Fruit fly (Drosophila melanogaster) whole organism, pupa: Measurements from ENCODE around the gene Cubn2.

Experiments
- CG10348 ChIP-seq: fragments of 200-800 bp; sonication (Bioruptor generic); IDR thresholded peaks from 2 replicates; pipeline ENCODE4 v1.3.6; 2022; ENCODE audit warnings: missing biosample characterization, missing genetic modification characterization
- CG12605 ChIP-seq: fragments of 200-800 bp; sonication (Bioruptor generic); IDR thresholded peaks from 2 replicates; pipeline ENCODE4 v1.3.6; 2022; ENCODE audit warnings: missing biosample characterization, missing genetic modification characterization
- CG13204 ChIP-seq: fragments of 200-800 bp; sonication (Bioruptor generic); optimal IDR thresholded peaks from 2 replicates; lab custom pipeline; 2018; ENCODE audit warnings: missing biosample characterization, mild to moderate bottlenecking, missing genetic modification characterization, moderate library complexity
- CG15710 ChIP-seq: fragments of 200-800 bp; sonication (Bioruptor generic); optimal IDR thresholded peaks from 2 replicates; lab custom pipeline; 2018; ENCODE audit warnings: missing biosample characterization, mild to moderate bottlenecking, missing genetic modification characterization, moderate library complexity
- CG17806 ChIP-seq: fragments of 200-800 bp; sonication (Bioruptor generic); optimal IDR thresholded peaks from 2 replicates; lab custom pipeline; 2018; ENCODE audit warnings: missing biosample characterization, mild to moderate bottlenecking, missing genetic modification characterization, moderate library complexity
- CG32121 ChIP-seq: fragments of 200-800 bp; sonication (Bioruptor generic); IDR thresholded peaks from 2 replicates; pipeline ENCODE4 v1.3.6; 2022; ENCODE audit warnings: missing biosample characterization, missing genetic modification characterization
- CG34367 ChIP-seq: fragments of 200-800 bp; sonication (Bioruptor generic); optimal IDR thresholded peaks from 2 replicates; lab custom pipeline; 2018; ENCODE audit warnings: missing biosample characterization, mild to moderate bottlenecking, missing genetic modification characterization
- CG4496 ChIP-seq: fragments of 200-800 bp; sonication (Bioruptor generic); IDR thresholded peaks from 3 replicates; pipeline ENCODE4 v1.3.6; 2022; ENCODE audit warnings: missing biosample characterization, missing genetic modification characterization
- CG8159 ChIP-seq: fragments of 200-800 bp; sonication (Bioruptor generic); optimal IDR thresholded peaks from 3 replicates; lab custom pipeline; 2018; ENCODE audit warnings: missing biosample characterization, mild to moderate bottlenecking, missing genetic modification characterization, moderate library complexity
- CG8301 ChIP-seq: fragments of 200-800 bp; sonication (Bioruptor generic); optimal IDR thresholded peaks from 2 replicates; lab custom pipeline; 2018; ENCODE audit warnings: missing biosample characterization, mild to moderate bottlenecking, missing genetic modification characterization
- CG9948 ChIP-seq: fragments of 200-800 bp; sonication (Bioruptor generic); optimal IDR thresholded peaks from 2 replicates; lab custom pipeline; 2018; ENCODE audit warnings: missing biosample characterization, mild to moderate bottlenecking, missing genetic modification characterization, moderate library complexity
- D1 ChIP-seq: fragments of 200-800 bp; sonication (Bioruptor generic); optimal IDR thresholded peaks from 2 replicates; lab custom pipeline; 2018; ENCODE audit warnings: missing biosample characterization, mild to moderate bottlenecking, missing genetic modification characterization, moderate library complexity
- EcR ChIP-seq: fragments of 200-800 bp; sonication (Bioruptor generic); optimal IDR thresholded peaks from 3 replicates; lab custom pipeline; 2019; ENCODE audit warnings: missing biosample characterization, missing genetic modification characterization, mild to moderate bottlenecking, moderate library complexity, missing genetic modification reagents
- Ets98B ChIP-seq: fragments of 200-800 bp; sonication (Bioruptor generic); IDR thresholded peaks from 2 replicates; pipeline ENCODE4 v1.3.6; 2022; ENCODE audit warnings: missing biosample characterization, missing genetic modification characterization
- Pif1A ChIP-seq: fragments of 200-800 bp; sonication (Bioruptor generic); optimal IDR thresholded peaks from 3 replicates; lab custom pipeline; 2016; ENCODE audit warnings: missing biosample characterization, missing genetic modification characterization
- Pif1B ChIP-seq: fragments of 200-800 bp; sonication (Bioruptor generic); optimal IDR thresholded peaks from 3 replicates; lab custom pipeline; 2016; ENCODE audit warnings: missing biosample characterization, missing genetic modification characterization
- Snoo ChIP-seq: fragments of 200-800 bp; sonication (Bioruptor generic); optimal IDR thresholded peaks from 3 replicates; lab custom pipeline; 2017; ENCODE audit warnings: missing biosample characterization, mild to moderate bottlenecking, missing genetic modification characterization, inconsistent platforms
- fd96Ca ChIP-seq: fragments of 200-800 bp; sonication (Bioruptor generic); IDR thresholded peaks from 3 replicates; pipeline ENCODE4 v1.3.6; 2022; ENCODE audit warnings: missing biosample characterization, missing genetic modification characterization
- gl ChIP-seq: fragments of 200-800 bp; sonication (Bioruptor generic); optimal IDR thresholded peaks from 2 replicates; lab custom pipeline; 2018; ENCODE audit warnings: missing biosample characterization, mild to moderate bottlenecking, missing genetic modification characterization
- rn ChIP-seq: fragments of 200-800 bp; sonication (Bioruptor generic); IDR thresholded peaks from 2 replicates; pipeline ENCODE4 v1.3.6; 2022; ENCODE audit warnings: missing biosample characterization, missing genetic modification characterization

Gene Cubn2

dm6 chr3L:11789773-11790172 lies 24.8 kb downstream of the Cubn2 start, which contains the start of gene Pi3K68D:
Pi3K68D (minus strand) TSS chr3L:11790013.
- no peak for TF ChIP-seq CG8301
- no peak for TF ChIP-seq fd96Ca (GFP tag; lab: Robert Waterston, UW)
- TF ChIP-seq CG17806 (tag; lab: Kevin White, UChicago): peak; percentile 19
- TF ChIP-seq, all 21 proteins: peak for 1

dm6 chr3L:11788936-11789352 lies 25.6 kb downstream of the Cubn2 start:
- TF ChIP-seq CG10348 (GFP tag; lab: Robert Waterston, UW) (no peak), Pif1A (no peak), Pif1B (GFP tag; lab: Kevin White, UChicago) (no peak), CG15710 (tag; lab: Kevin White, UChicago) (no peak), Ets98B (0 out of 2 replicates have a peak, but pooled peaks have one; percentile 4), Snoo (tag; lab: Kevin White, UChicago) (no peak), CG13204 (no peak)

dm6 chr3L:11788195-11788594 lies 26.4 kb downstream of the Cubn2 start:
- TF ChIP-seq CG15710 (tag; lab: Kevin White, UChicago) (no peak), gl (tag; lab: Kevin White, UChicago) (no peak), EcR (GFP tag; lab: Kevin White, UChicago) (no peak)

DNA sequence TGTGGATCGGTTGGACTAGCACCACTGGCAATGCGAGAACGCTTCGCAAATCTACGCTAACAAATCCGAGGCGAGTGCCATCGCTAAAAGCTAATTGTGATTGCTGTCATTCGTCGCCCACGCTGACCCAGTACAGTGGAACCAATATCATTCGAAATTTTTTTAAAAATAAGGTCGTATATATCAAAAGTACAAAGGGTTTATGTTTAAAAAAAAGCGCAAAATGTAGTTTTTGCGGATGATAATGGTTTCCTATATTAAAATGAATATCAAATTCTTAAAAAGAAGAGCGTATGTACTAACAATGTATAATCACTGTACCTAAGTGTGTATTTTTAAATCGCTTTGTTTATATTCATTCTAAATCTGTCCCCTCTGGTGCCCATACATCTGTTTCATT lies 29.3 kb downstream of the Cubn2 start:
- peak; percentile 85 for TF ChIP-seq CG32121 (GFP tag; lab: Robert Waterston, UW)
- TF ChIP-seq fd96Ca (GFP tag; lab: Robert Waterston, UW): no peak
- no peak for TF ChIP-seq Pif1A
- TF ChIP-seq rn (GFP tag; lab: Robert Waterston, UW): 0 out of 2 replicates have a peak, but pooled peaks have one; percentile 15
- no peak for TF ChIP-seq CG9948 (tag; lab: Kevin White, UChicago)
- peak; percentile 48; the same call in 2 of the 3 replicates for TF ChIP-seq CG4496 (GFP tag; lab: Robert Waterston, UW)
- no peak for TF ChIP-seq Snoo (tag; lab: Kevin White, UChicago)
- peak; percentile 49 for TF ChIP-seq Ets98B

- TF ChIP-seq rn (GFP tag; lab: Robert Waterston, UW) (no peak), EcR (GFP tag; lab: Kevin White, UChicago) (peak; percentile 7), CG4496 (GFP tag; lab: Robert Waterston, UW) (0 out of 3 replicates have a peak, but pooled peaks have one; percentile 28), gl (tag; lab: Kevin White, UChicago) (no peak), CG12605 (no peak), CG32121 (GFP tag; lab: Robert Waterston, UW) (no peak)
Measured at dm6 chr3L:11777348-11777958, 37.1 kb downstream of the Cubn2 start.

dm6 chr3L:11776731-11777130 lies 37.8 kb downstream of the Cubn2 start, which contains the start of gene CG14131:
CG14131 (plus strand) TSS chr3L:11777073.
- TF ChIP-seq CG32121 (GFP tag; lab: Robert Waterston, UW) (no peak), rn (GFP tag; lab: Robert Waterston, UW) (no peak), CG15710 (tag; lab: Kevin White, UChicago) (no peak), CG34367 (tag; lab: Kevin White, UChicago) (no peak), CG12605 (no peak), Pif1A (no peak)

DNA sequence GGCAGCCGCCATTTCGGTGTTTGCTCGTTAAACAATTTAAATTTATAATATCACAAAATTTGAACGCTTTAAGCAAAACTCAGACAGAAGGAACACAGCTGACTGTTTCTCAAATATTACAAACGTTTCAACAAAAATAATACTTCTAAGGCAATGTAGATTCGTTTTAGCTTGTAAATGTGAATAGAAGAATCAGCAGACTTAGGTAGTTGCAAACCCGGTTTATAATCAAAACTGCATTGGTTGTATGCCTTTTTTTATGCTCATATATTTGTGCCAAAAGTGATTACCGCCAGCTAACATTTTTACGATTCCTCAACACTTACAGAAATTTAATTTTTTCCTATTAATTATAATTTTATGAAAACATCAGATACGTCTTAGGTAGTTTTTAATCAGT lies 40.2 kb downstream of the Cubn2 start, which contains the start of gene Tim13:
Gene Tim13, minus strand, starts transcription at position 101 of the 400 bp plus-strand sequence.
- TF ChIP-seq gl (tag; lab: Kevin White, UChicago) (no peak), Snoo (tag; lab: Kevin White, UChicago) (no peak), CG8301 (no peak), EcR (GFP tag; lab: Kevin White, UChicago) (no peak), rn (GFP tag; lab: Robert Waterston, UW) (no peak), CG13204 (no peak), CG10348 (GFP tag; lab: Robert Waterston, UW) (no peak), Pif1B (GFP tag; lab: Kevin White, UChicago) (no peak), CG17806 (tag; lab: Kevin White, UChicago) (no peak), CG34367 (tag; lab: Kevin White, UChicago) (no peak), Ets98B (no peak), CG9948 (tag; lab: Kevin White, UChicago) (no peak), CG8159 (tag; lab: Kevin White, UChicago) (no peak), CG15710 (tag; lab: Kevin White, UChicago) (no peak), D1 (tag; lab: Kevin White, UChicago) (no peak), CG12605 (no peak)

dm6 chr3L:11773796-11774195 lies 40.8 kb downstream of the Cubn2 start:
- no peak for TF ChIP-seq Pif1A
- no peak for TF ChIP-seq CG8159 (tag; lab: Kevin White, UChicago)
- TF ChIP-seq D1 (tag; lab: Kevin White, UChicago): no peak
- no peak for TF ChIP-seq Pif1B (GFP tag; lab: Kevin White, UChicago)
